Worm (Caenorhabditis elegans): ENCODE results near the gene fbxb-55.

Gene fbxb-55

DNA sequence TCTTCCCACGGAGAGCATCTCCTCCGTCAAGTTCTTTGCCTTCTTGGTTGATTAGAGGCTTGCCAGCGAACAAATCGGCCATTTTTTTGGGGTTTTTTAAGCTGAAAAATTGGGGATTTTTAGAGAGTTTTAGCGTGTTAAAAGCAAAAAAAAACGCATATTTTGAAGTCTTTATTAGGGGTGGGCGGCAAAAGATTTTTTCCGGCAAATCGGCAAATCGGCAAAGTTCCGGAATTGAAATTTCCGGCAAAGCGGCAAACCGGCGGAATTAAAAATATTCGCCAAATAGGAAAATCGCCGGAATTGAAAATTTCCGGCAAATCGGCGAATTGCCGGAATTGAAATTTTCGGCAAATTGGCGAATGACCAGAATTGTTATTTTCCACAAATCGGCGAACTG lies 15.5 kb downstream of the fbxb-55 start, which contains the start of gene C35B1.5:
Gene C35B1.5 (minus strand): TSS at position 101 of the 400 bp plus-strand sequence.
- no peak for TF ChIP-seq nhr-237 (tag; optimal IDR thresholded peaks at IDR 0.05)
- TF ChIP-seq M03D4.4 (tag; optimal IDR thresholded peaks at IDR 0.05): no peak
- no peak for TF ChIP-seq sem-2 (GFP tag; optimal IDR thresholded peaks at IDR 0.05)
- TF ChIP-seq nhr-76 (tag; optimal IDR thresholded peaks at IDR 0.05): no peak
- no peak for TF ChIP-seq mep-1 (tag; optimal IDR thresholded peaks at IDR 0.05)
- TF ChIP-seq flh-1 (GFP tag; optimal IDR thresholded peaks at IDR 0.05): no peak
- TF ChIP-seq hlh-1 (tag; optimal IDR thresholded peaks at IDR 0.05): no peak
- no peak for TF ChIP-seq bed-3 (GFP tag; optimal IDR thresholded peaks at IDR 0.05)
- no peak for TF ChIP-seq unc-39 (tag; optimal IDR thresholded peaks at IDR 0.05)
- TF ChIP-seq ces-1 (GFP tag; optimal IDR thresholded peaks at IDR 0.05): no peak
- no peak for TF ChIP-seq drap-1 (GFP tag; optimal IDR thresholded peaks at IDR 0.05)
- TF ChIP-seq unc-120 (tag; optimal IDR thresholded peaks at IDR 0.05; ENCODE audit: poor library complexity, severe bottlenecking): no peak
- TF ChIP-seq ztf-11 (tag; optimal IDR thresholded peaks at IDR 0.05): no peak

DNA sequence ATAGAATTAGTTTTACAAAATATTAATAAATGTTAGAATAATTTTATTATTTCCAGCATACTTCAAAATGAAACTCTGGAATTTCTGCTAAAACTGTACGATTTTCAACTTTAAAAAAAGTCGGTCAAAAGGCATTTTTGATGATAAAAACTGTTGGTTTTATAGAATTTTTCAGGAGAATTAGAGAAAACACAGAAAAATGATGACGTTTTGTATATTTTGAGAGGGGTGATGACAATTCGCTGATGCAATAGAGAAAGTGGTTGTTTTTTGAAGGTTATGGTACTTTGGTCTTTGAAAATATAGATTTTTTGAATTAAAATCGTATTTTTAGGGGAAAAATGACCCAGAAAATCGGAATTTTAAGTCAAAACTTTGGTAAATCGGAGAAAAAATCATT lies 16.4 kb downstream of the fbxb-55 start:
- TF ChIP-seq sem-2 (GFP tag; optimal IDR thresholded peaks at IDR 0.05) (no peak), mls-2 (tag; optimal IDR thresholded peaks at IDR 0.05) (no peak), ztf-11 (tag; optimal IDR thresholded peaks at IDR 0.05) (no peak), lin-32 (GFP tag; optimal IDR thresholded peaks at IDR 0.05) (no peak), elt-1 (tag; optimal IDR thresholded peaks at IDR 0.05; ENCODE audit: borderline replicate concordance, insufficient read depth) (no peak), nhr-237 (tag; optimal IDR thresholded peaks at IDR 0.05) (no peak), mep-1 (tag; optimal IDR thresholded peaks at IDR 0.05) (no peak), nhr-28 (tag; optimal IDR thresholded peaks at IDR 0.05) (no peak), drap-1 (GFP tag; optimal IDR thresholded peaks at IDR 0.05) (no peak), M03D4.4 (tag; optimal IDR thresholded peaks at IDR 0.05) (no peak)

DNA sequence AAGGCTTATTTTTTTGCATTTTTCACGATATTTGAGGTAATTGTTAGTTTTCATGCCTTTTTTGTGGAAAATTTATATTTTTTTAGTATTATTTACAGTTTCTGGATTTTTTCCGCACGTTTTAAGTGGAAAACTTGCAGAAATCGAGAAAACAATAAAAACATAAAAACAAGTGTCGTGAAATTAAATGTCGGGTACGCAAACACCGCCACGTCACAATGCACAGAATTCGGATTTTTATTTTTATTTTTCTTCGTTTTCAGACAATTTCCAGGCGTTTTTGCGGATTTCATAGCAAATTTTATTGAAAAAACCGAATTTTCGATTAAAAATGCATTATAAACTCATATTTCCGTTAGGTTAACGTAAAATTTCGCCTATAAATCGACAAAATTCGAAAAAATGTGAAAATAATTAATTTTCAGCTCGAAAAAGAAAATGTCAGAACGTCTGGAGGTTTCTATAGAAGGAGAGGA lies 17.2 kb downstream of the fbxb-55 start, which contains the start of gene C35B1.2:
Gene C35B1.2 (plus strand): TSS at position 426 of the 476 bp plus-strand sequence.
- TF ChIP-seq ces-1 (GFP tag; optimal IDR thresholded peaks at IDR 0.05) (peak; percentile 13), lsy-2 (tag; optimal IDR thresholded peaks at IDR 0.05) (peak; percentile 9), elt-3 (tag; optimal IDR thresholded peaks at IDR 0.05) (no peak)

DNA sequence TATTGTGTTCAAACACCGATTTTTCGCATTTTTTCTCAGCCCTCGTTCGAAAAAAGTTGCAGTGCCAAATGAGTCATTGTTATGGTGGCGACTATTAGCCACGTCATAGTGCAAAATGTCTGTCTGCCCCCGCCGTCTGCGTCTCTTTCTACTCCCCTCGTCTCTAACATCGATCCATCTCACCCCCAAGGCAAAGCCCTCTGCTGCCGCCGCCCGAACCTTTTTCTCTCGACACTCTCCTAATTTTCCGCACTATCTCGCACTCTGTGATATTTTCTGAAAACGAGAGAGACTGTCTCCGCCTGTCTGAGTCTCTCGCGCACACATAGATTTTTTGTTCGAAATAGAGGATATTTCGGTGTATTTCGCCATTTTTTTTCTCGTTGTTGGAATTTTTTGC lies 24.5 kb downstream of the fbxb-55 start:
- TF ChIP-seq elt-3 (tag; optimal IDR thresholded peaks at IDR 0.05) (no peak), mls-2 (tag; optimal IDR thresholded peaks at IDR 0.05) (no peak), tbx-8 (GFP tag; optimal IDR thresholded peaks at IDR 0.05) (no peak), nhr-12 (tag; optimal IDR thresholded peaks at IDR 0.05) (no peak), ham-2 (GFP tag; optimal IDR thresholded peaks at IDR 0.05) (peak; percentile 17), hlh-1 (tag; optimal IDR thresholded peaks at IDR 0.05) (no peak), elt-1 (tag; optimal IDR thresholded peaks at IDR 0.05; ENCODE audit: borderline replicate concordance, insufficient read depth) (no peak), unc-62 (GFP tag; optimal IDR thresholded peaks at IDR 0.05) (peak; percentile 19), ces-1 (GFP tag; optimal IDR thresholded peaks at IDR 0.05) (peak; percentile 56), nhr-237 (tag; optimal IDR thresholded peaks at IDR 0.05) (peak; percentile 17), zip-8 (tag; optimal IDR thresholded peaks at IDR 0.05) (no peak), unc-120 (tag; optimal IDR thresholded peaks at IDR 0.05; ENCODE audit: poor library complexity, severe bottlenecking) (peak; percentile 36), sem-2 (GFP tag; optimal IDR thresholded peaks at IDR 0.05) (no peak)

DNA sequence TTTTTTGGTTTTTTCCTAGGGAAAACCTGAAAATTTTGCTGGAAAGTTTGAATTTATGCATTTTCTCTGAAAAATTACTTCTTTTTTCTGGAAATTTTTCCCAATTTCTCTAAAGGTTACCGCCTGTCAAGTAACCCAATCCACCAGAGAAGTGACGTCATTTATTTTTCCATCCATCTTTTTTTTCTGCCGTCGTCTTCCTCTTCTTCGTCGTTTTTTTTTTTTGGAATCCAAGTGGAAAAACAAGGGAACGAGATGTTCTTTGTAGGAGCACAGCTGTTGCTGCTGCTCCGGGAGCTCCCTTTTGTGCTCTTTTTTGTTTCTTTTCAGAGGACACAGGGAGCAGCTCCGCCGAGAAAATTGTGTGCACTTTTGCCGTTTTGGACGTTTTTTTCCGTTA lies 25.8 kb downstream of the fbxb-55 start:
- no peak for TF ChIP-seq cnd-1 (tag; optimal IDR thresholded peaks at IDR 0.05)
- no peak for TF ChIP-seq unc-120 (tag; optimal IDR thresholded peaks at IDR 0.05; ENCODE audit: poor library complexity, severe bottlenecking)
- TF ChIP-seq mab-5 (tag; optimal IDR thresholded peaks at IDR 0.05): no peak
- TF ChIP-seq M03D4.4 (tag; optimal IDR thresholded peaks at IDR 0.05): no peak
- TF ChIP-seq ces-1 (GFP tag; optimal IDR thresholded peaks at IDR 0.05): no peak
- TF ChIP-seq nhr-76 (tag; optimal IDR thresholded peaks at IDR 0.05): no peak
- TF ChIP-seq elt-1 (tag; optimal IDR thresholded peaks at IDR 0.05; ENCODE audit: borderline replicate concordance, insufficient read depth): no peak
- TF ChIP-seq ceh-43 (GFP tag; optimal IDR thresholded peaks at IDR 0.05): no peak
- no peak for TF ChIP-seq ztf-11 (tag; optimal IDR thresholded peaks at IDR 0.05)
- TF ChIP-seq drap-1 (GFP tag; optimal IDR thresholded peaks at IDR 0.05): no peak
- TF ChIP-seq nhr-28 (tag; optimal IDR thresholded peaks at IDR 0.05): no peak
- no peak for TF ChIP-seq flh-1 (GFP tag; optimal IDR thresholded peaks at IDR 0.05)
- TF ChIP-seq mep-1 (tag; optimal IDR thresholded peaks at IDR 0.05): no peak
- TF ChIP-seq ceh-39 (tag; optimal IDR thresholded peaks at IDR 0.05): no peak
- no peak for TF ChIP-seq sptf-1 (tag; optimal IDR thresholded peaks at IDR 0.05)
